Fruit fly (Drosophila melanogaster) whole organism, embryonic: Measurements from ENCODE around the gene CG34417.

Source experiments
- Bgb ChIP-seq: fragments of 200-800 bp; sonication (Bioruptor generic); IDR thresholded peaks from 2 replicates; pipeline ENCODE4 v1.3.6; 2022; ENCODE audit warnings: missing biosample characterization, missing genetic modification characterization; ENCODE audit not compliant: partially characterized antibody
- CG10274 ChIP-seq: fragments of 200-800 bp; sonication (Bioruptor generic); optimal IDR thresholded peaks from 3 replicates; lab custom pipeline; 2017; ENCODE audit warnings: missing biosample characterization, mild to moderate bottlenecking, missing genetic modification characterization
- CG10431 ChIP-seq: fragments of 200-800 bp; sonication (Bioruptor generic); optimal IDR thresholded peaks from 3 replicates; lab custom pipeline; 2018; ENCODE audit warnings: missing biosample characterization, mild to moderate bottlenecking, missing genetic modification characterization
- CG10565 ChIP-seq: fragments of 200-800 bp; sonication (Bioruptor generic); optimal IDR thresholded peaks from 3 replicates; lab custom pipeline; 2016; ENCODE audit warnings: missing biosample characterization, mild to moderate bottlenecking, missing genetic modification characterization
- CG11723 ChIP-seq: fragments of 200-800 bp; sonication (Bioruptor generic); optimal IDR thresholded peaks from 2 replicates; lab custom pipeline; 2017; ENCODE audit warnings: missing biosample characterization, mild to moderate bottlenecking, missing genetic modification characterization
- CG12744 ChIP-seq: fragments of 200-800 bp; sonication (Bioruptor generic); optimal IDR thresholded peaks from 2 replicates; lab custom pipeline; 2016; ENCODE audit warnings: missing biosample characterization, missing genetic modification characterization
- CG15479 ChIP-seq: fragments of 200-800 bp; sonication (Bioruptor generic); optimal IDR thresholded peaks from 3 replicates; lab custom pipeline; 2019; ENCODE audit warnings: missing biosample characterization, mild to moderate bottlenecking, missing genetic modification characterization, moderate library complexity
- CG16813 ChIP-seq: fragments of 200-800 bp; sonication (Bioruptor generic); IDR thresholded peaks from 3 replicates; pipeline ENCODE4 v1.3.6; 2022; ENCODE audit warnings: missing biosample characterization, missing genetic modification characterization; ENCODE audit not compliant: partially characterized antibody
- CG17802 ChIP-seq: fragments of 200-800 bp; sonication (Bioruptor generic); optimal IDR thresholded peaks from 2 replicates; lab custom pipeline; 2018; ENCODE audit warnings: missing biosample characterization, mild to moderate bottlenecking, missing genetic modification characterization, moderate library complexity
- CG1832 ChIP-seq: fragments of 200-800 bp; sonication (Bioruptor generic); optimal IDR thresholded peaks from 2 replicates; lab custom pipeline; 2017; ENCODE audit warnings: missing biosample characterization, mild to moderate bottlenecking, missing genetic modification characterization, inconsistent platforms
- CG31365 ChIP-seq: fragments of 200-800 bp; sonication (Bioruptor generic); optimal IDR thresholded peaks from 2 replicates; lab custom pipeline; 2018; ENCODE audit warnings: missing biosample characterization, mild to moderate bottlenecking, missing genetic modification characterization
- CG32532 ChIP-seq: fragments of 200-800 bp; sonication (Bioruptor generic); IDR thresholded peaks from 2 replicates; pipeline ENCODE4 v1.3.6; 2022; ENCODE audit warnings: missing biosample characterization, missing genetic modification characterization
- CG32767 ChIP-seq: fragments of 200-800 bp; sonication (Bioruptor generic); IDR thresholded peaks from 2 replicates; pipeline ENCODE4 v1.3.6; 2022; ENCODE audit warnings: missing biosample characterization, missing genetic modification characterization
- CG32772 ChIP-seq: fragments of 200-800 bp; sonication (Bioruptor generic); IDR thresholded peaks from 2 replicates; pipeline ENCODE4 v1.3.6; 2022; ENCODE audit warnings: missing biosample characterization, missing genetic modification characterization
- CG34422 ChIP-seq: fragments of 200-800 bp; sonication (Bioruptor generic); IDR thresholded peaks from 3 replicates; pipeline ENCODE4 v1.3.6; 2022; ENCODE audit warnings: missing biosample characterization, missing genetic modification characterization
- CG4328 ChIP-seq: fragments of 200-800 bp; sonication (Bioruptor generic); optimal IDR thresholded peaks from 3 replicates; lab custom pipeline; 2017; ENCODE audit warnings: missing biosample characterization, missing genetic modification reagents, missing genetic modification characterization
- CG6175 ChIP-seq: fragments of 200-800 bp; sonication (Bioruptor generic); IDR thresholded peaks from 3 replicates; pipeline ENCODE4 v1.3.6; 2022; ENCODE audit warnings: missing biosample characterization, missing genetic modification characterization
- CG6689 ChIP-seq: fragments of 200-800 bp; sonication (Bioruptor generic); IDR thresholded peaks from 2 replicates; pipeline ENCODE4 v1.3.6; 2022; ENCODE audit warnings: missing biosample characterization, missing genetic modification characterization
- CG7271 ChIP-seq: fragments of 200-800 bp; sonication (Bioruptor generic); optimal IDR thresholded peaks from 2 replicates; lab custom pipeline; 2018; ENCODE audit warnings: missing biosample characterization, mild to moderate bottlenecking, missing genetic modification characterization, moderate library complexity
- Doc2 ChIP-seq: fragments of 200-800 bp; sonication (Bioruptor generic); IDR thresholded peaks from 2 replicates; pipeline ENCODE4 v1.3.6; 2022; ENCODE audit warnings: missing biosample characterization, missing genetic modification characterization
- GATAe ChIP-seq: fragments of 200-800 bp; sonication (Bioruptor generic); conservative IDR thresholded peaks from 2 replicates; pipeline ENCODE4 v1.3.6; 2022; ENCODE audit warnings: missing biosample characterization, missing genetic modification characterization
- Hr51 ChIP-seq, 2 experiments: fragments of 200-800 bp; sonication (Bioruptor generic); optimal IDR thresholded peaks; 2 replicates in 1 of 2; 3 replicates in 1 of 2; lab custom pipeline; 2016 to 2018; ENCODE audit warnings: missing biosample characterization in 2 of 2, missing genetic modification characterization in 2 of 2, mild to moderate bottlenecking in 1 of 2, moderate library complexity in 1 of 2
- Jarid2 ChIP-seq: fragments of 200-800 bp; sonication (Bioruptor generic); optimal IDR thresholded peaks from 3 replicates; lab custom pipeline; 2017; ENCODE audit warnings: mild to moderate bottlenecking, missing biosample characterization, missing genetic modification reagents, missing genetic modification characterization
- MBD-R2 ChIP-seq: fragments of 200-800 bp; sonication (Bioruptor generic); IDR thresholded peaks from 2 replicates; pipeline ENCODE4 v1.3.6; 2022; ENCODE audit warnings: missing biosample characterization, missing genetic modification characterization
- Pdp1 ChIP-seq, 2 experiments: fragments of 200-800 bp; sonication (Bioruptor generic); optimal IDR thresholded peaks; 3 replicates each; lab custom pipeline; 2016; ENCODE audit warnings: missing biosample characterization in 2 of 2, missing genetic modification characterization in 2 of 2, mild to moderate bottlenecking in 1 of 2, moderate library complexity in 1 of 2
- Ptx1 ChIP-seq: fragments of 200-800 bp; sonication (Bioruptor generic); IDR thresholded peaks from 2 replicates; pipeline ENCODE4 v1.3.6; 2022; ENCODE audit warnings: missing biosample characterization, missing genetic modification characterization
- Rx ChIP-seq: fragments of 200-800 bp; sonication (Bioruptor generic); IDR thresholded peaks from 2 replicates; pipeline ENCODE4 v1.3.6; 2022; ENCODE audit warnings: missing biosample characterization, missing genetic modification characterization
- Side ChIP-seq: fragments of 200-800 bp; sonication (Bioruptor generic); optimal IDR thresholded peaks from 2 replicates; lab custom pipeline; 2016; ENCODE audit warnings: missing biosample characterization, missing genetic modification characterization
- Sox102F ChIP-seq: fragments of 200-800 bp; sonication (Bioruptor generic); optimal IDR thresholded peaks from 2 replicates; lab custom pipeline; 2018; ENCODE audit warnings: missing biosample characterization, mild to moderate bottlenecking, missing genetic modification characterization, moderate library complexity
- ato ChIP-seq: fragments of 200-800 bp; sonication (Bioruptor generic); IDR thresholded peaks from 2 replicates; pipeline ENCODE4 v1.3.6; 2022; ENCODE audit warnings: missing biosample characterization, missing genetic modification characterization; ENCODE audit not compliant: partially characterized antibody
- bsh ChIP-seq, 2 experiments: fragments of 200-800 bp; sonication (Bioruptor generic); optimal IDR thresholded peaks; 2 replicates each; lab custom pipeline; 2017 to 2018; ENCODE audit warnings: mild to moderate bottlenecking in 2 of 2, missing biosample characterization in 2 of 2, missing genetic modification characterization in 2 of 2, moderate library complexity in 1 of 2
- cato ChIP-seq: fragments of 200-800 bp; sonication (Bioruptor generic); optimal IDR thresholded peaks from 2 replicates; lab custom pipeline; 2016; ENCODE audit warnings: missing biosample characterization, missing genetic modification characterization, borderline replicate concordance
- corto ChIP-seq: fragments of 200-800 bp; sonication (Bioruptor generic); optimal IDR thresholded peaks from 2 replicates; lab custom pipeline; 2016; ENCODE audit warnings: missing biosample characterization, mild to moderate bottlenecking, missing genetic modification characterization, moderate library complexity
- dmrt99B ChIP-seq: fragments of 200-800 bp; sonication (Bioruptor generic); optimal IDR thresholded peaks from 2 replicates; lab custom pipeline; 2018; ENCODE audit warnings: missing biosample characterization, mild to moderate bottlenecking, missing genetic modification characterization, moderate library complexity
- exex ChIP-seq: fragments of 200-800 bp; sonication (Bioruptor generic); optimal IDR thresholded peaks from 4 replicates; lab custom pipeline; 2018; ENCODE audit warnings: missing biosample characterization, mild to moderate bottlenecking, missing genetic modification characterization, moderate library complexity
- gce ChIP-seq: fragments of 200-800 bp; sonication (Bioruptor generic); IDR thresholded peaks from 3 replicates; pipeline ENCODE4 v1.3.6; 2022; ENCODE audit warnings: missing biosample characterization, missing genetic modification characterization
- grau ChIP-seq: fragments of 200-800 bp; optimal IDR thresholded peaks from 3 replicates; lab custom pipeline; 2019; ENCODE audit warnings: missing biosample characterization, mild to moderate bottlenecking, missing genetic modification characterization, moderate library complexity
- inv ChIP-seq: fragments of 200-800 bp; sonication (Bioruptor generic); IDR thresholded peaks from 2 replicates; pipeline ENCODE4 v1.3.6; 2022; ENCODE audit warnings: missing biosample characterization, missing genetic modification characterization; ENCODE audit not compliant: partially characterized antibody
- lab ChIP-seq: fragments of 200-800 bp; sonication (Bioruptor generic); optimal IDR thresholded peaks from 3 replicates; lab custom pipeline; 2017; ENCODE audit warnings: missing biosample characterization, missing genetic modification characterization, mild to moderate bottlenecking, moderate library complexity, missing genetic modification reagents
- maf-S ChIP-seq: fragments of 200-800 bp; sonication (Bioruptor generic); optimal IDR thresholded peaks from 2 replicates; lab custom pipeline; 2016; ENCODE audit warnings: missing biosample characterization, missing genetic modification characterization
- pfk ChIP-seq: fragments of 200-800 bp; sonication (Bioruptor generic); optimal IDR thresholded peaks from 2 replicates; lab custom pipeline; 2018; ENCODE audit warnings: missing biosample characterization, mild to moderate bottlenecking, missing genetic modification characterization, moderate library complexity
- pros ChIP-seq: fragments of 200-800 bp; sonication (Bioruptor generic); optimal IDR thresholded peaks from 3 replicates; lab custom pipeline; 2019; ENCODE audit warnings: missing biosample characterization, mild to moderate bottlenecking, missing genetic modification characterization, moderate library complexity
- ranshi ChIP-seq: fragments of 200-800 bp; sonication (Bioruptor generic); IDR thresholded peaks from 2 replicates; pipeline ENCODE4 v1.3.6; 2022; ENCODE audit warnings: missing biosample characterization, missing genetic modification characterization
- schlank ChIP-seq: fragments of 200-800 bp; sonication (Bioruptor generic); optimal IDR thresholded peaks from 2 replicates; lab custom pipeline; 2018; ENCODE audit warnings: missing biosample characterization, mild to moderate bottlenecking, missing genetic modification characterization
- sd ChIP-seq: fragments of 200-800 bp; sonication (Bioruptor generic); optimal IDR thresholded peaks from 3 replicates; lab custom pipeline; 2018; ENCODE audit warnings: missing biosample characterization, mild to moderate bottlenecking, missing genetic modification characterization, moderate library complexity
- shn ChIP-seq: fragments of 200-800 bp; sonication (Bioruptor generic); optimal IDR thresholded peaks from 3 replicates; lab custom pipeline; 2016; ENCODE audit warnings: missing biosample characterization, missing genetic modification characterization
- tll ChIP-seq, 2 experiments: fragments of 200-800 bp in 1 of 2; fragments of >200 bp in 1 of 2; sonication (Bioruptor generic) in 1 of 2; optimal IDR thresholded peaks; 2 replicates each; lab custom pipeline; 2017 to 2019; ENCODE audit warnings: missing biosample characterization in 2 of 2, missing genetic modification characterization in 2 of 2, mild to moderate bottlenecking in 1 of 2, moderate library complexity in 1 of 2
- wek ChIP-seq: fragments of 200-800 bp; sonication (Bioruptor generic); optimal IDR thresholded peaks from 3 replicates; lab custom pipeline; 2018; ENCODE audit warnings: missing biosample characterization, mild to moderate bottlenecking, missing genetic modification characterization, moderate library complexity
- wor ChIP-seq: fragments of 200-800 bp; sonication (Bioruptor generic); IDR thresholded peaks from 2 replicates; pipeline ENCODE4 v1.3.6; 2022; ENCODE audit warnings: missing biosample characterization, missing genetic modification characterization

Gene CG34417

dm6 chrX:6574488-6574887 lies 33.9 kb downstream of the CG34417 start (continued):
- no peak for TF ChIP-seq tll (GFP tag; optimal IDR thresholded peaks at IDR 0.05; lab: Kevin White, UChicago)
- TF ChIP-seq Hr51 (GFP tag; optimal IDR thresholded peaks at IDR 0.05; lab: Kevin White, UChicago) = peak in 1 of 2 experiments; percentile 34
- no peak for TF ChIP-seq CG31365 (tag; lab: Kevin White, UChicago)
- TF ChIP-seq Sox102F (GFP tag; lab: Kevin White, UChicago) = peak; percentile 31
- TF ChIP-seq Ptx1 = peak; percentile 60
- 0 out of 3 replicates have a peak, but pooled peaks have one; percentile 10 for TF ChIP-seq CG34422 (GFP tag; lab: Robert Waterston, UW)
- TF ChIP-seq pros (GFP tag; lab: Kevin White, UChicago) = no peak
- no peak for TF ChIP-seq cato
- TF ChIP-seq CG10565 = no peak
- TF ChIP-seq wek (GFP tag; lab: Kevin White, UChicago) = no peak
- no peak for TF ChIP-seq schlank (tag; lab: Kevin White, UChicago)
- no peak for TF ChIP-seq Doc2
- no peak for TF ChIP-seq maf-S (GFP tag; lab: Kevin White, UChicago)
- peak; percentile 31; the same call in 1 of the 2 replicates for TF ChIP-seq ranshi
- no peak for TF ChIP-seq sd (tag; lab: Kevin White, UChicago)
- no peak for TF ChIP-seq Jarid2 (GFP tag; lab: Kevin White, UChicago)
- TF ChIP-seq lab (GFP tag; lab: Kevin White, UChicago) = peak; percentile 64
- no peak for TF ChIP-seq shn (GFP tag; lab: Kevin White, UChicago)
- no peak for TF ChIP-seq inv (GFP tag; lab: Robert Waterston, UW)
- TF ChIP-seq Bgb (GFP tag; lab: Robert Waterston, UW) = no peak
- TF ChIP-seq CG16813 (GFP tag; lab: Robert Waterston, UW) = no peak
- TF ChIP-seq CG32772 (GFP tag; lab: Robert Waterston, UW) = no peak
- no peak for TF ChIP-seq GATAe (GFP tag; lab: Robert Waterston, UW)
- TF ChIP-seq dmrt99B = peak; percentile 46
- no peak for TF ChIP-seq corto (GFP tag; lab: Kevin White, UChicago)
- TF ChIP-seq exex (tag; lab: Kevin White, UChicago) = no peak
- no peak for TF ChIP-seq MBD-R2 (GFP tag; lab: Robert Waterston, UW)
- TF ChIP-seq CG15479 (GFP tag; lab: Kevin White, UChicago) = no peak
- TF ChIP-seq CG6689 (GFP tag; lab: Robert Waterston, UW) = peak; percentile 44; the same call in 1 of the 2 replicates
- TF ChIP-seq ato = no peak
- TF ChIP-seq CG32532 = peak; percentile 53
- no peak for TF ChIP-seq CG10274
- peak in 1 of 2 experiments; percentile 18 for TF ChIP-seq bsh (GFP tag; optimal IDR thresholded peaks at IDR 0.05; lab: Kevin White, UChicago)
- TF ChIP-seq CG4328 (GFP tag; lab: Kevin White, UChicago) = no peak
- TF ChIP-seq CG6175 (GFP tag; lab: Robert Waterston, UW) = no peak
- no peak for TF ChIP-seq pfk (GFP tag; lab: Kevin White, UChicago)
- no peak for TF ChIP-seq CG11723
- no peak for TF ChIP-seq CG32767 (GFP tag; lab: Robert Waterston, UW)
- no peak for TF ChIP-seq wor
- TF ChIP-seq Rx = 0 out of 2 replicates have a peak, but pooled peaks have one; percentile 38
- TF ChIP-seq CG7271 (tag; lab: Kevin White, UChicago) = no peak
- peak; percentile 18 for TF ChIP-seq grau (tag; lab: Kevin White, UChicago)
- no peak for TF ChIP-seq CG17802 (tag; lab: Kevin White, UChicago)
- 0 out of 3 replicates have a peak, but pooled peaks have one; percentile 29 for TF ChIP-seq gce
- TF ChIP-seq Side = no peak
- no peak for TF ChIP-seq CG12744
- peak in 1 of 2 experiments; percentile 4 for TF ChIP-seq Pdp1 (GFP tag; optimal IDR thresholded peaks at IDR 0.05; lab: Kevin White, UChicago)
- no peak for TF ChIP-seq CG1832 (GFP tag; lab: Kevin White, UChicago)
- no peak for TF ChIP-seq CG10431 (GFP tag; lab: Kevin White, UChicago)
